Worm (Caenorhabditis elegans) whole organism, L2 larva: ENCODE measurements around the gene zipt-2.1.

Experiments
- C34F6.9 ChIP-seq: fragments of 150-350 bp; optimal IDR thresholded peaks from 2 replicates; lab custom pipeline; 2014; ENCODE audit warnings: missing biosample characterization, missing genetic modification characterization
- F13H6.1 ChIP-seq: sonication (generic microtip); optimal IDR thresholded peaks from 2 replicates; lab custom pipeline; 2016; ENCODE audit warnings: missing genetic modification characterization, missing compliant biosample characterization
- Y55F3AM.14 ChIP-seq: fragments of 200-800 bp; sonication (Bioruptor generic); optimal IDR thresholded peaks from 2 replicates; lab custom pipeline; 2018; ENCODE audit warnings: mild to moderate bottlenecking, missing genetic modification characterization, missing compliant biosample characterization
- alr-1 ChIP-seq: fragments of 150-350 bp; optimal IDR thresholded peaks from 2 replicates; lab custom pipeline; 2014; ENCODE audit warnings: missing biosample characterization, missing genetic modification characterization
- ama-1 ChIP-seq: fragments of 150-350 bp; optimal IDR thresholded peaks from 2 replicates; lab custom pipeline; 2018; ENCODE audit warnings: inconsistent platforms
- blmp-1 ChIP-seq: sonication (generic microtip); optimal IDR thresholded peaks from 2 replicates; lab custom pipeline; 2017; ENCODE audit warnings: missing genetic modification characterization, mild to moderate bottlenecking, missing compliant biosample characterization, antibody characterized with exemption, moderate library complexity; ENCODE audit not compliant: insufficient read depth
- ceh-16 ChIP-seq: fragments of 150-350 bp; optimal IDR thresholded peaks from 2 replicates; lab custom pipeline; 2014; ENCODE audit warnings: missing biosample characterization, missing genetic modification characterization
- crh-2 ChIP-seq: sonication (generic microtip); optimal IDR thresholded peaks from 2 replicates; lab custom pipeline; 2017; ENCODE audit warnings: missing biosample characterization, missing genetic modification characterization
- dmd-4 ChIP-seq: sonication (generic microtip); optimal IDR thresholded peaks from 2 replicates; lab custom pipeline; 2017; ENCODE audit warnings: missing biosample characterization, missing genetic modification characterization
- egl-27 ChIP-seq: sonication (generic microtip); optimal IDR thresholded peaks from 3 replicates; lab custom pipeline; 2017; ENCODE audit warnings: missing biosample characterization, missing genetic modification reagents, missing genetic modification characterization
- fos-1 ChIP-seq: fragments of 150-350 bp; optimal IDR thresholded peaks from 2 replicates; lab custom pipeline; 2014; ENCODE audit warnings: missing biosample characterization, missing genetic modification characterization
- gmeb-1 ChIP-seq: fragments of 150-350 bp; optimal IDR thresholded peaks from 2 replicates; lab custom pipeline; 2014; ENCODE audit warnings: missing biosample characterization, missing genetic modification characterization
- lin-11 ChIP-seq: fragments of 150-350 bp; sonication (generic microtip); optimal IDR thresholded peaks from 2 replicates; lab custom pipeline; 2014; ENCODE audit warnings: missing biosample characterization, missing genetic modification characterization, inconsistent platforms, mixed read lengths
- lsy-2 ChIP-seq, 2 experiments: fragments of 150-350 bp in 1 of 2; sonication (generic microtip) in 1 of 2; optimal IDR thresholded peaks; 2 replicates each; lab custom pipeline; 2014 to 2017; ENCODE audit warnings: missing biosample characterization in 2 of 2, missing genetic modification characterization in 2 of 2
- mdl-1 ChIP-seq, 2 experiments: fragments of 150-350 bp in 1 of 2; sonication (generic microtip) in 1 of 2; optimal IDR thresholded peaks; 2 replicates each; lab custom pipeline; 2017; ENCODE audit warnings: missing biosample characterization in 2 of 2, missing genetic modification characterization in 2 of 2
- nhr-10 ChIP-seq: sonication (generic microtip); optimal IDR thresholded peaks from 2 replicates; lab custom pipeline; 2017; ENCODE audit warnings: missing biosample characterization, missing genetic modification characterization
- nhr-11 ChIP-seq: fragments of 150-350 bp; optimal IDR thresholded peaks from 2 replicates; lab custom pipeline; 2014; ENCODE audit warnings: missing biosample characterization, missing genetic modification characterization
- nhr-129 ChIP-seq: fragments of 150-350 bp; optimal IDR thresholded peaks from 2 replicates; lab custom pipeline; 2014; ENCODE audit warnings: missing biosample characterization, missing genetic modification characterization
- nhr-21 ChIP-seq: fragments of 150-350 bp; optimal IDR thresholded peaks from 2 replicates; lab custom pipeline; 2014; ENCODE audit warnings: missing biosample characterization, missing genetic modification characterization
- nhr-23 ChIP-seq: fragments of 150-350 bp; optimal IDR thresholded peaks from 2 replicates; lab custom pipeline; 2014; ENCODE audit warnings: missing biosample characterization, missing genetic modification reagents, missing genetic modification characterization
- nhr-237 ChIP-seq: fragments of 150-350 bp; optimal IDR thresholded peaks from 2 replicates; lab custom pipeline; 2014; ENCODE audit warnings: missing biosample characterization, missing genetic modification characterization
- nhr-25 ChIP-seq: fragments of 150-350 bp; sonication (generic microtip); optimal IDR thresholded peaks from 3 replicates; lab custom pipeline; 2014; ENCODE audit warnings: missing biosample characterization, missing genetic modification characterization
- nhr-6 ChIP-seq: fragments of 150-350 bp; optimal IDR thresholded peaks from 2 replicates; lab custom pipeline; 2014; ENCODE audit warnings: missing biosample characterization, missing genetic modification characterization
- nhr-77 ChIP-seq: fragments of 150-350 bp; optimal IDR thresholded peaks from 2 replicates; lab custom pipeline; 2014; ENCODE audit warnings: missing biosample characterization, missing genetic modification characterization
- peb-1 ChIP-seq: fragments of 150-350 bp; optimal IDR thresholded peaks from 2 replicates; lab custom pipeline; 2014; ENCODE audit warnings: missing biosample characterization, missing genetic modification characterization
- sem-4 ChIP-seq: fragments of 150-350 bp; optimal IDR thresholded peaks from 2 replicates; lab custom pipeline; 2014; ENCODE audit warnings: missing biosample characterization, missing genetic modification reagents, missing genetic modification characterization
- skn-1 ChIP-seq: sonication (generic microtip); optimal IDR thresholded peaks from 2 replicates; lab custom pipeline; 2017; ENCODE audit warnings: missing biosample characterization, missing genetic modification characterization
- sma-3 ChIP-seq: sonication (generic microtip); optimal IDR thresholded peaks from 2 replicates; lab custom pipeline; 2016; ENCODE audit warnings: missing genetic modification reagents, missing genetic modification characterization, missing compliant biosample characterization
- sma-9 ChIP-seq, 2 experiments: fragments of 150-350 bp in 1 of 2; sonication (generic microtip) in 1 of 2; optimal IDR thresholded peaks; 2 replicates each; lab custom pipeline; 2014 to 2016; ENCODE audit warnings: missing genetic modification characterization in 2 of 2, mild to moderate bottlenecking in 1 of 2, missing biosample characterization in 1 of 2, missing compliant biosample characterization in 1 of 2, missing genetic modification reagents in 1 of 2, moderate library complexity in 1 of 2
- unc-55 ChIP-seq: fragments of 150-350 bp; sonication (generic microtip); optimal IDR thresholded peaks from 3 replicates; lab custom pipeline; 2014; ENCODE audit warnings: missing biosample characterization, missing genetic modification reagents, missing genetic modification characterization
- unc-62 ChIP-seq: fragments of 150-350 bp; optimal IDR thresholded peaks from 2 replicates; lab custom pipeline; 2014; ENCODE audit warnings: missing biosample characterization, missing genetic modification reagents, missing genetic modification characterization
- zag-1 ChIP-seq: fragments of 150-350 bp; optimal IDR thresholded peaks from 2 replicates; lab custom pipeline; 2014; ENCODE audit warnings: missing biosample characterization, missing genetic modification characterization
- ztf-1 ChIP-seq: fragments of 200-800 bp; sonication (Bioruptor generic); conservative IDR thresholded peaks from 2 replicates; pipeline ENCODE4 v1.3.6; 2022; ENCODE audit warnings: missing genetic modification characterization, missing compliant biosample characterization

Gene zipt-2.1

ce11 chrIV:10782014-10782413, 17.4 kb upstream of the zipt-2.1 start:
- peak; percentile 92 for TF ChIP-seq nhr-21 (tag; lab: Kevin White, UChicago)
- no peak for TF ChIP-seq alr-1 (tag; lab: Kevin White, UChicago)
- TF ChIP-seq gmeb-1 (tag; lab: Kevin White, UChicago) = peak; percentile 45
- no peak for TF ChIP-seq nhr-237 (tag; lab: Kevin White, UChicago)
- peak; percentile 82 for TF ChIP-seq sma-3 (GFP tag; lab: Kevin White, UChicago)
- no peak for TF ChIP-seq unc-62 (GFP tag; lab: Kevin White, UChicago)
- no peak for TF ChIP-seq ceh-16 (tag; lab: Kevin White, UChicago)
- peak; percentile 56 to 80 for TF ChIP-seq mdl-1 (tag; optimal IDR thresholded peaks at IDR 0.05; lab: Kevin White, UChicago)
- peak; percentile 41 for TF ChIP-seq fos-1
- no peak for TF ChIP-seq skn-1 (tag; lab: Kevin White, UChicago)
- peak; percentile 84 for TF ChIP-seq blmp-1
- peak in 1 of 2 experiments; percentile 43 for TF ChIP-seq lsy-2 (tag; optimal IDR thresholded peaks at IDR 0.05; lab: Kevin White, UChicago)
- TF ChIP-seq Y55F3AM.14 (GFP tag; lab: Kevin White, UChicago) = peak; percentile 5
- peak; percentile 48 for TF ChIP-seq egl-27 (tag; lab: Kevin White, UChicago)
- no peak for TF ChIP-seq ama-1
- peak; percentile 98 for TF ChIP-seq sma-9 (GFP tag; optimal IDR thresholded peaks at IDR 0.05; lab: Kevin White, UChicago)
- TF ChIP-seq sma-9 (tag; optimal IDR thresholded peaks at IDR 0.05; lab: Kevin White, UChicago) = no peak
- TF ChIP-seq nhr-129 (tag; lab: Kevin White, UChicago) = peak; percentile 4
- no peak for TF ChIP-seq sem-4 (tag; lab: Kevin White, UChicago)
- no peak for TF ChIP-seq dmd-4
- TF ChIP-seq crh-2 (tag; lab: Kevin White, UChicago) = peak; percentile 35
- no peak for TF ChIP-seq nhr-23 (tag; lab: Kevin White, UChicago)
- peak; percentile 79 for TF ChIP-seq nhr-25 (tag; lab: Kevin White, UChicago)
- no peak for TF ChIP-seq unc-55 (GFP tag; lab: Kevin White, UChicago)

ce11 chrIV:10784085-10784484, 15.4 kb upstream of the zipt-2.1 start:
- TF ChIP-seq fos-1 (peak; percentile 27), egl-27 (tag; lab: Kevin White, UChicago) (peak; percentile 4), nhr-129 (tag; lab: Kevin White, UChicago) (peak; percentile 8), lin-11 (tag; lab: Kevin White, UChicago) (no peak), ztf-1 (GFP tag; lab: Robert Waterston, UW) (no peak), nhr-25 (tag; lab: Kevin White, UChicago) (peak; percentile 75), crh-2 (tag; lab: Kevin White, UChicago) (peak; percentile 54), nhr-21 (tag; lab: Kevin White, UChicago) (peak; percentile 83), nhr-10 (tag; lab: Kevin White, UChicago) (no peak), sma-3 (GFP tag; lab: Kevin White, UChicago) (peak; percentile 31), sma-9 (GFP tag; optimal IDR thresholded peaks at IDR 0.05; lab: Kevin White, UChicago) (peak; percentile 93), sma-9 (tag; optimal IDR thresholded peaks at IDR 0.05; lab: Kevin White, UChicago) (no peak), peb-1 (tag; lab: Kevin White, UChicago) (no peak), nhr-11 (tag; lab: Kevin White, UChicago) (no peak), blmp-1 (peak; percentile 70), F13H6.1 (tag; lab: Kevin White, UChicago) (no peak)

- TF ChIP-seq nhr-21 (tag; lab: Kevin White, UChicago) (no peak), sem-4 (tag; lab: Kevin White, UChicago) (no peak), ceh-16 (tag; lab: Kevin White, UChicago) (no peak), dmd-4 (no peak), C34F6.9 (tag; lab: Kevin White, UChicago) (no peak), nhr-6 (tag; lab: Kevin White, UChicago) (no peak), sma-3 (GFP tag; lab: Kevin White, UChicago) (no peak), blmp-1 (no peak), mdl-1 (tag; optimal IDR thresholded peaks at IDR 0.05; lab: Kevin White, UChicago) (no peak), zag-1 (no peak), nhr-77 (tag; lab: Kevin White, UChicago) (no peak), ztf-1 (GFP tag; lab: Robert Waterston, UW) (no peak)
Observed at ce11 chrIV:10786731-10787130, 12.7 kb upstream of the zipt-2.1 start, which contains the start of gene srd-7. TSS of gene srd-7 (minus strand) at chrIV:10786831.

- TF ChIP-seq nhr-25 (tag; lab: Kevin White, UChicago) = peak; percentile 31
- TF ChIP-seq lin-11 (tag; lab: Kevin White, UChicago) = no peak
- no peak for TF ChIP-seq zag-1
- TF ChIP-seq, all 48 proteins: peak for 1
Observed at ce11 chrIV:10790353-10790752, 9.1 kb upstream of the zipt-2.1 start, which contains the start of gene pept-2. TSS of gene pept-2 (plus strand) at chrIV:10790653.
